Fruit fly (Drosophila melanogaster) whole organism, embryonic: ENCODE measurements around the gene CG11674.

Experiments used
- Bgb ChIP-seq: fragments of 200-800 bp; sonication (Bioruptor generic); IDR thresholded peaks from 2 replicates; pipeline ENCODE4 v1.3.6; 2022; ENCODE audit warnings: missing biosample characterization, missing genetic modification characterization; ENCODE audit not compliant: partially characterized antibody
- CG11456 ChIP-seq: fragments of 200-800 bp; sonication (Bioruptor generic); IDR thresholded peaks from 3 replicates; pipeline ENCODE4 v1.3.6; 2022; ENCODE audit warnings: missing biosample characterization, missing genetic modification characterization
- CG15011 ChIP-seq: fragments of 200-800 bp; sonication (Bioruptor generic); optimal IDR thresholded peaks from 3 replicates; lab custom pipeline; 2018; ENCODE audit warnings: missing biosample characterization, mild to moderate bottlenecking, missing genetic modification characterization
- CG2712 ChIP-seq: fragments of 200-800 bp; optimal IDR thresholded peaks from 3 replicates; lab custom pipeline; 2019; ENCODE audit warnings: missing biosample characterization, mild to moderate bottlenecking, missing genetic modification characterization, moderate library complexity
- CG8359 ChIP-seq: fragments of 200-800 bp; sonication (Bioruptor generic); optimal IDR thresholded peaks from 2 replicates; lab custom pipeline; 2017; ENCODE audit warnings: missing biosample characterization, mild to moderate bottlenecking, missing genetic modification characterization, borderline replicate concordance
- Deaf1 ChIP-seq: fragments of 200-800 bp; optimal IDR thresholded peaks from 3 replicates; lab custom pipeline; 2019; ENCODE audit warnings: missing biosample characterization, mild to moderate bottlenecking, missing genetic modification characterization, moderate library complexity
- Dref ChIP-seq: fragments of 200-800 bp; sonication (Bioruptor generic); IDR thresholded peaks from 2 replicates; pipeline ENCODE4 v1.3.6; 2022; ENCODE audit warnings: missing biosample characterization, missing genetic modification characterization
- Sox102F ChIP-seq: fragments of 200-800 bp; sonication (Bioruptor generic); optimal IDR thresholded peaks from 2 replicates; lab custom pipeline; 2018; ENCODE audit warnings: missing biosample characterization, mild to moderate bottlenecking, missing genetic modification characterization, moderate library complexity
- dati ChIP-seq: fragments of 200-800 bp; sonication (Bioruptor generic); IDR thresholded peaks from 2 replicates; pipeline ENCODE4 v1.3.6; 2022; ENCODE audit warnings: missing biosample characterization, missing genetic modification characterization
- h ChIP-seq: fragments of >200 bp; optimal IDR thresholded peaks from 2 replicates; lab custom pipeline; 2017
- prd ChIP-seq, 3 experiments: fragments of >200 bp in 2 of 3; fragments of 200-800 bp in 1 of 3; sonication (Bioruptor generic) in 1 of 3; optimal IDR thresholded peaks in 2 of 3; IDR thresholded peaks in 1 of 3; 2 replicates in 2 of 3; 3 replicates in 1 of 3; pipeline versions ENCODE4 v1.3.6 to Lab custom; 2017 to 2022; ENCODE audit warnings: missing biosample characterization in 1 of 3, missing genetic modification characterization in 1 of 3
- pros ChIP-seq: fragments of 200-800 bp; sonication (Bioruptor generic); optimal IDR thresholded peaks from 3 replicates; lab custom pipeline; 2019; ENCODE audit warnings: missing biosample characterization, mild to moderate bottlenecking, missing genetic modification characterization, moderate library complexity
- slou ChIP-seq: fragments of 200-800 bp; sonication (Bioruptor generic); optimal IDR thresholded peaks from 3 replicates; lab custom pipeline; 2016; ENCODE audit warnings: missing biosample characterization, missing genetic modification characterization
- trh ChIP-seq: fragments of 200-800 bp; sonication (Bioruptor generic); optimal IDR thresholded peaks from 2 replicates; lab custom pipeline; 2016; ENCODE audit warnings: missing biosample characterization, missing genetic modification characterization

DNA sequence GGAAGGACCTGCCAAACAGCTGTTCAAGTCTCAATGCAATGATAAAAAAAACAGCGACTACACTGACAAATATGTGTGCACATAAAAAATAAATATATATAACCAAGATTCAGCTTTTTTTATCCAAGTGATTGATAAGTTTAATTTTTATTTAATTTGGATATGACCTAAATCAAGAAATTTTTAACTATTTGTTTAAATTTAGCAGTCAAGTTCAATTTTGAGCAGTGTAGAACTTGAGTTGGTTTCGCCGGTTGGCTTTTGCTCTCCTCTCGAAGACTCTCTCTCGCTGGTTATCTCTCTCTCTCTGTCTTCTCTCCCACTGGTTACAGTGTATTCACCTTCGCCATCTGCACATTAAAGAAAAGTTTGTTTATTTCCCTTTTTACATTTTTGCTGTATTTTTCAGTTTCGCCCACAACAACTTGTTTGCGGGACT is 7.6 kb downstream of the CG11674 start:
- TF ChIP-seq prd (optimal IDR thresholded peaks at IDR 0.05; lab: Kevin White, UChicago) (no peak), prd (GFP tag; IDR thresholded peaks at IDR 0.05; lab: Robert Waterston, UW) (peak; percentile 93), Sox102F (peak; percentile 92), Dref (no peak), CG8359 (peak; percentile 74), Deaf1 (peak; percentile 67), pros (GFP tag; lab: Kevin White, UChicago) (no peak), Bgb (GFP tag; lab: Robert Waterston, UW) (no peak), CG15011 (GFP tag; lab: Kevin White, UChicago) (peak; percentile 80), trh (GFP tag; lab: Kevin White, UChicago) (peak; percentile 85), slou (GFP tag; lab: Kevin White, UChicago) (peak; percentile 82), CG11456 (GFP tag; lab: Robert Waterston, UW) (peak; percentile 81), h (lab: Kevin White, UChicago) (no peak), CG2712 (peak; percentile 92), dati (peak; percentile 23; the same call in 1 of the 2 replicates)
